Fruit fly (Drosophila melanogaster) whole organism, prepupa: ENCODE measurements around the gene Scp2.

Experiments used
- CG10669 ChIP-seq: fragments of 200-800 bp; sonication (Bioruptor generic); optimal IDR thresholded peaks from 3 replicates; lab custom pipeline; 2018; ENCODE audit warnings: missing biosample characterization, mild to moderate bottlenecking, missing genetic modification characterization, moderate library complexity
- CG11294 ChIP-seq: fragments of 200-800 bp; sonication (Bioruptor generic); IDR thresholded peaks from 2 replicates; pipeline ENCODE4 v1.3.6; 2022; ENCODE audit warnings: missing biosample characterization, missing genetic modification characterization
- CG11762 ChIP-seq: fragments of 200-800 bp; sonication (Bioruptor generic); optimal IDR thresholded peaks from 3 replicates; lab custom pipeline; 2016; ENCODE audit warnings: missing biosample characterization, missing genetic modification characterization; ENCODE audit not compliant: insufficient read depth
- CG1621 ChIP-seq: fragments of 200-800 bp; sonication (Bioruptor generic); optimal IDR thresholded peaks from 3 replicates; lab custom pipeline; 2018; ENCODE audit warnings: missing biosample characterization, mild to moderate bottlenecking, missing genetic modification characterization
- CG16779 ChIP-seq: fragments of 200-800 bp; sonication (Bioruptor generic); optimal IDR thresholded peaks from 3 replicates; lab custom pipeline; 2017; ENCODE audit warnings: missing biosample characterization, mild to moderate bottlenecking, missing genetic modification characterization
- CG3032 ChIP-seq: fragments of 200-800 bp; optimal IDR thresholded peaks from 2 replicates; lab custom pipeline; 2019; ENCODE audit warnings: missing biosample characterization, mild to moderate bottlenecking, missing genetic modification characterization, moderate library complexity
- CG32006 ChIP-seq: fragments of 200-800 bp; sonication (Bioruptor generic); optimal IDR thresholded peaks from 3 replicates; lab custom pipeline; 2017; ENCODE audit warnings: missing biosample characterization, mild to moderate bottlenecking, missing genetic modification characterization
- CG3919 ChIP-seq: fragments of 200-800 bp; sonication (Bioruptor generic); optimal IDR thresholded peaks from 3 replicates; lab custom pipeline; 2016; ENCODE audit warnings: missing biosample characterization, missing genetic modification characterization
- CG4318 ChIP-seq: fragments of 200-800 bp; sonication (Bioruptor generic); optimal IDR thresholded peaks from 3 replicates; lab custom pipeline; 2017; ENCODE audit warnings: missing biosample characterization, mild to moderate bottlenecking, missing genetic modification characterization
- CG6163 ChIP-seq: fragments of 200-800 bp; sonication (Bioruptor generic); IDR thresholded peaks from 3 replicates; pipeline ENCODE4 v1.3.6; 2022; ENCODE audit warnings: missing biosample characterization, missing genetic modification characterization
- CG6276 ChIP-seq: fragments of 200-800 bp; sonication (Bioruptor generic); optimal IDR thresholded peaks from 2 replicates; lab custom pipeline; 2017; ENCODE audit warnings: missing biosample characterization, mild to moderate bottlenecking, missing genetic modification characterization
- CG6854 ChIP-seq: fragments of 200-800 bp; sonication (Bioruptor generic); optimal IDR thresholded peaks from 2 replicates; lab custom pipeline; 2017; ENCODE audit warnings: missing biosample characterization, mild to moderate bottlenecking, missing genetic modification characterization
- CG7368 ChIP-seq: fragments of 200-800 bp; sonication (Bioruptor generic); optimal IDR thresholded peaks from 3 replicates; lab custom pipeline; 2016; ENCODE audit warnings: missing biosample characterization, missing genetic modification characterization
- CG9139 ChIP-seq: fragments of 200-800 bp; sonication (Bioruptor generic); optimal IDR thresholded peaks from 3 replicates; lab custom pipeline; 2017; ENCODE audit warnings: missing biosample characterization, mild to moderate bottlenecking, missing genetic modification characterization
- Eip93F ChIP-seq: fragments of 200-800 bp; sonication (Bioruptor generic); optimal IDR thresholded peaks from 2 replicates; lab custom pipeline; 2016; ENCODE audit warnings: missing biosample characterization, mild to moderate bottlenecking, missing genetic modification characterization
- Ets21C ChIP-seq: fragments of 200-800 bp; sonication (Bioruptor generic); optimal IDR thresholded peaks from 3 replicates; lab custom pipeline; 2016; ENCODE audit warnings: missing biosample characterization, missing genetic modification characterization
- Ets96B ChIP-seq: fragments of 200-800 bp; optimal IDR thresholded peaks from 2 replicates; lab custom pipeline; 2019; ENCODE audit warnings: missing biosample characterization, mild to moderate bottlenecking, missing genetic modification characterization, moderate library complexity
- Gug ChIP-seq: fragments of 200-800 bp; sonication (Bioruptor generic); IDR thresholded peaks from 2 replicates; pipeline ENCODE4 v1.3.6; 2022; ENCODE audit warnings: missing biosample characterization, missing genetic modification characterization
- Hr4 ChIP-seq: fragments of 200-800 bp; sonication (Bioruptor generic); optimal IDR thresholded peaks from 3 replicates; lab custom pipeline; 2016; ENCODE audit warnings: missing biosample characterization, missing genetic modification characterization
- Lpt ChIP-seq: fragments of 200-800 bp; sonication (Bioruptor generic); optimal IDR thresholded peaks from 3 replicates; lab custom pipeline; 2016; ENCODE audit warnings: missing biosample characterization, missing genetic modification characterization
- Met ChIP-seq: fragments of 200-800 bp; sonication (Bioruptor generic); optimal IDR thresholded peaks from 3 replicates; lab custom pipeline; 2016; ENCODE audit warnings: missing biosample characterization, missing genetic modification characterization
- OdsH ChIP-seq: fragments of 200-800 bp; sonication (Bioruptor generic); optimal IDR thresholded peaks from 3 replicates; lab custom pipeline; 2016; ENCODE audit warnings: missing biosample characterization, missing genetic modification characterization
- Smox ChIP-seq: fragments of 200-800 bp; sonication (Bioruptor generic); optimal IDR thresholded peaks from 3 replicates; lab custom pipeline; 2016; ENCODE audit warnings: missing biosample characterization, missing genetic modification characterization
- Sox14 ChIP-seq: fragments of 200-800 bp; sonication (Bioruptor generic); optimal IDR thresholded peaks from 3 replicates; lab custom pipeline; 2016; ENCODE audit warnings: missing biosample characterization, missing genetic modification characterization
- achi ChIP-seq: fragments of 200-800 bp; sonication (Bioruptor generic); optimal IDR thresholded peaks from 3 replicates; lab custom pipeline; 2016; ENCODE audit warnings: missing biosample characterization, missing genetic modification characterization
- acj6 ChIP-seq: fragments of 200-800 bp; sonication (Bioruptor generic); optimal IDR thresholded peaks from 3 replicates; lab custom pipeline; 2016; ENCODE audit warnings: missing biosample characterization, missing genetic modification characterization
- dsx ChIP-seq: fragments of 200-800 bp; optimal IDR thresholded peaks from 3 replicates; lab custom pipeline; 2019; ENCODE audit warnings: missing biosample characterization, mild to moderate bottlenecking, missing genetic modification characterization, moderate library complexity; ENCODE audit not compliant: poor library complexity, severe bottlenecking
- esn ChIP-seq: fragments of 200-800 bp; sonication (Bioruptor generic); optimal IDR thresholded peaks from 2 replicates; lab custom pipeline; 2016; ENCODE audit warnings: missing biosample characterization, mild to moderate bottlenecking, missing genetic modification characterization, moderate library complexity
- fd59A ChIP-seq: fragments of 200-800 bp; sonication (Bioruptor generic); optimal IDR thresholded peaks from 2 replicates; lab custom pipeline; 2017; ENCODE audit warnings: missing biosample characterization, mild to moderate bottlenecking, missing genetic modification characterization, missing genetic modification reagents
- fd85E ChIP-seq: fragments of 200-800 bp; sonication (Bioruptor generic); optimal IDR thresholded peaks from 3 replicates; lab custom pipeline; 2016; ENCODE audit warnings: missing biosample characterization, missing genetic modification characterization
- lz ChIP-seq: fragments of 200-800 bp; sonication (Bioruptor generic); optimal IDR thresholded peaks from 3 replicates; lab custom pipeline; 2016; ENCODE audit warnings: missing biosample characterization, missing genetic modification characterization
- net ChIP-seq: fragments of 200-800 bp; sonication (Bioruptor generic); optimal IDR thresholded peaks from 3 replicates; lab custom pipeline; 2016; ENCODE audit warnings: missing biosample characterization, missing genetic modification characterization
- svp ChIP-seq: fragments of 200-800 bp; sonication (Bioruptor generic); peaks from one replicate; lab custom pipeline; 2016; ENCODE audit warnings: missing biosample characterization, missing genetic modification characterization
- vri ChIP-seq: fragments of 200-800 bp; sonication (Bioruptor generic); optimal IDR thresholded peaks from 3 replicates; lab custom pipeline; 2016; ENCODE audit warnings: missing biosample characterization, mild to moderate bottlenecking, missing genetic modification characterization

Gene Scp2

DNA sequence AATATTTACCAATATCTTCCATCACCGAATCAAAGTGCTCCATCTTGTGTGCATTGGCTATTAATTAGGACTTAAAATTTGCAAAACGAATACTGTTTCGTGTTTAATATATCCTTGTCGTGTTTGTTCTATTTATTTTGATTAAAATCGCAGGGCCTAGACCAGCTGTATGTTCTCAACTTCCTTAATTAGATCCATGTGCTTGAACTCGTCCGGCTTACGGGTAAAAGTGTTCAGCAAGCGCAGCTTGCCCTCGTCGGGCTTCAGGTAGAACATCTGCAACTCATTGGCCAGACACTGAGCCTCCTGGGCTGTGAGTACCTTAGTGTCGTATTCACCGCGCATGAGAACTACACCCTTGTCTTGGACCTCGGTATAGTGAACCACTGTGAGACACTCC is 29.8 kb upstream of the Scp2 start, which contains the start of gene CG12783:
TSS of gene CG12783 (minus strand) at position 101 of the 400 bp plus-strand sequence.
- TF ChIP-seq lz (GFP tag; lab: Kevin White, UChicago) (no peak), esn (no peak), Ets96B (tag; lab: Kevin White, UChicago) (no peak), CG6854 (GFP tag; lab: Kevin White, UChicago) (no peak), Hr4 (GFP tag; lab: Kevin White, UChicago) (no peak), CG1621 (no peak), fd85E (GFP tag; lab: Kevin White, UChicago) (no peak), svp (GFP tag; lab: Kevin White, UChicago) (no peak), dsx (GFP tag; lab: Kevin White, UChicago) (no peak), Gug (GFP tag; lab: Robert Waterston, UW) (no peak), CG10669 (GFP tag; lab: Kevin White, UChicago) (no peak), net (GFP tag; lab: Kevin White, UChicago) (no peak), CG3919 (GFP tag; lab: Kevin White, UChicago) (no peak), acj6 (GFP tag; lab: Kevin White, UChicago) (no peak)

DNA sequence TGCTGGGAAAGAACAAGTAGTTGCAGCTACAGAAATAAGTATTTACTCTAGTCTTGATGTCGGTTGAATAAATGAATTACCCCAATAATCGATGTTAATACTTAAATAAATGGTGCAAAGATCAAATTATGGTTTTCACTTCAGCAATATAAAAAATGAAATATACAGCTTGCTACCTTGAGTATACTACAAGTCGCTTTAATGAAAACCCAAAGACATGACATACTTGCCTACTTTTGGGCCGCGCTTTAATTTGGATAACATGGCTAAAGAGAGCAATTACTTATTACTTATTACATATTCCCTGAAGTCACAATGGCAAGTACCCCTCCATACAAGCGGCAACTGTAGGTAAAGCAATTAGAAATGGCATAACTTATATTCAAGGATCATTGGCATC is 27.8 kb upstream of the Scp2 start:
- TF ChIP-seq CG3032 (tag; lab: Kevin White, UChicago) (no peak), svp (GFP tag; lab: Kevin White, UChicago) (peak; percentile 66), Sox14 (GFP tag; lab: Kevin White, UChicago) (no peak), Lpt (GFP tag; lab: Kevin White, UChicago) (no peak), vri (GFP tag; lab: Kevin White, UChicago) (no peak), OdsH (no peak), CG7368 (GFP tag; lab: Kevin White, UChicago) (no peak)

DNA sequence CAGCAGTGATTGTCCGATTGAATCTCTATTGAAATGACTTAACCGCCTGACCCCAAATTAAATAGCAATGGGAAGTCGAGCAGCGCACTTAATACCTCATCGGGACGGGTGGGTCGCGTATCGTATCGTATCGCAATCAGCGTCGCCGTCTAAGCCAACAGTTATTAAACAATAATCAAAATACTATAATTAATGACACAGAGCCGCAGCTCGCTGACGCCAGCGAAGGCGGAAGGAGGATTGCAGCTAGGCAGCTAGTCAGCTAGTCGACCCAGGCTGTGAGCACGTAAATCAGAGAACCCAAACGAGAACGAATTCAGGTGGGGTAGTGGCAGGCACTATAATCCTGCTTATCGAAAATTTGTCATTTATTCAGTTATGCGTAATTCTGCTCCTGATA is 25.5 kb upstream of the Scp2 start, which contains the start of gene NPF:
TSS of gene NPF (plus strand) at position 301 of the 400 bp plus-strand sequence.
- TF ChIP-seq fd59A (GFP tag; lab: Kevin White, UChicago): no peak

DNA sequence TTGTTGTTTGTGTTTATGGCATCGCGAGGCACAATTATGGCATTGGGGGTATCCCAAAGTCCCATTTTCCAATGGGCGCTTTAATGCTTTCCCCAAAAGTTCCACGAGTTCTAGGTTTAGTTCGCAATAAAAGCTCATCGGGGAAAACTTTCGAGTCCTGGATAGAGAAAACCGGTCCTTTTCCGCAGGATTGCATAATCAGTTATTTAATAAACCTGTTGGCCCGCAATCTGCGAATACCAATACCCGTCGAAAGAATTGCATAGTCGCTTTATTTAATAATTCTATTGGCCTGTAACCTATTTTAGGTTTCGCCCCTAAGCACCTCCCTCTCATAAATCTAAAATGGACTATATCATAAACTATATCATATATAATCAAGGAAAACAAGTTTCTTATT is 22.5 kb upstream of the Scp2 start:
- no peak for TF ChIP-seq Hr4 (GFP tag; lab: Kevin White, UChicago)
- TF ChIP-seq Ets21C: no peak

DNA sequence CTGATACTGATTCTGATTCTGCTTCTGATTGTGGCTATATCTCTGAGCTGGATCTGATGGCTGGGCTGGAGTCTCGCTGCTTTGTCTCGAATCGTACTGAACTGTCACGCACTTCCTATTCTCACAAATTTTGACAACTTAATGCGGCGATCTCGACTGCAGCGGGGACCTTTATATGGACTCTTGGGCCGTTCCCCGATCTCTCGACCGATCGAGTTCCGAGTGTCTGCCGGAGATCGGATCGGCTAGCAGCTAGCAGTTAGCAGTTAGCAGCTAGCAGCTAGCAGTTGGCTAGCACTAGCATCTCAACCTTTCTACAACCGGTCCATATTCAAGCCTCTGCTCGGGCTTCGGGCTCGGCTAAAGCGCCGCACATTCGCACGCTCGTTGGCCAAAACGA is 21.3 kb upstream of the Scp2 start, which contains the start of gene CG10345:
TSS of gene CG10345 (minus strand) at position 147 of the 400 bp plus-strand sequence.
- TF ChIP-seq CG10669 (GFP tag; lab: Kevin White, UChicago) (no peak), fd59A (GFP tag; lab: Kevin White, UChicago) (no peak), CG7368 (GFP tag; lab: Kevin White, UChicago) (no peak), Eip93F (GFP tag; lab: Kevin White, UChicago) (no peak), CG3919 (GFP tag; lab: Kevin White, UChicago) (no peak), CG16779 (tag; lab: Kevin White, UChicago) (no peak)

DNA sequence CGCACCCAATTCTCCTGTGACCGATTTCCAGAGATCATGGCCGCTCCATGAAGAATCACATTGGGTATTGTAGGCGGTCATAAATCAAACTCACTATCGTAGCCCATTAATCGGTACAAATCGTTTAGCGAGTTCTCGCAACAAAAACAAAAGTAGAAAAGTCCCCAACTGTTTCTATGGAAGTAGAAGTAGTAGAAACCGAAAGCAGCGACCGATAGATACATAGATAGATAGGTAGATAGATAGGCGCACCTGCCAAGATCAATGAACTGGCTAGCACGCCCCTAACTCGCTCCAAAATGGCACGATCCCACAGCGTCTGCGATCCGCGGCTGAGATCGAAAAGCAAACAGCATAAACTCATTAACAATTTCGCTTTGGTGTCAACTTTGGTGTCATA is 17.3 kb upstream of the Scp2 start:
- TF ChIP-seq Ets21C (no peak), CG9139 (no peak), Gug (GFP tag; lab: Robert Waterston, UW) (no peak), Smox (GFP tag; lab: Kevin White, UChicago) (no peak), achi (no peak), CG1621 (no peak), CG6276 (GFP tag; lab: Kevin White, UChicago) (no peak), esn (no peak), CG4318 (GFP tag; lab: Kevin White, UChicago) (no peak), CG32006 (GFP tag; lab: Kevin White, UChicago) (no peak), acj6 (GFP tag; lab: Kevin White, UChicago) (no peak), Met (GFP tag; lab: Kevin White, UChicago) (no peak), CG6163 (GFP tag; lab: Robert Waterston, UW) (no peak), net (GFP tag; lab: Kevin White, UChicago) (no peak), Eip93F (GFP tag; lab: Kevin White, UChicago) (no peak), CG11294 (GFP tag; lab: Robert Waterston, UW) (no peak), CG11762 (no peak)
